Worm (Caenorhabditis elegans) whole organism, young adult: Measurements from ENCODE around the gene srt-29.

ENCODE experiments used
- F10E7.11 ChIP-seq: sonication (generic microtip); optimal IDR thresholded peaks from 2 replicates; lab custom pipeline; 2017; ENCODE audit warnings: mild to moderate bottlenecking, missing genetic modification characterization, moderate library complexity, missing compliant biosample characterization
- F49E8.2 ChIP-seq: sonication (generic microtip); optimal IDR thresholded peaks from 3 replicates; lab custom pipeline; 2017; ENCODE audit warnings: missing genetic modification characterization, mild to moderate bottlenecking, missing compliant biosample characterization, antibody characterized with exemption, moderate library complexity; ENCODE audit not compliant: insufficient read depth
- ama-1 ChIP-seq, 3 experiments: fragments of 150-350 bp in 1 of 3; sonication (generic microtip) in 2 of 3; optimal IDR thresholded peaks; 2 replicates each; lab custom pipeline; 2014 to 2018; ENCODE audit warnings: missing biosample characterization in 2 of 3, missing genetic modification characterization in 2 of 3, missing genetic modification reagents in 2 of 3
- dpl-1 ChIP-seq: fragments of 150-350 bp; optimal IDR thresholded peaks from 2 replicates; lab custom pipeline; 2014; ENCODE audit warnings: missing biosample characterization, missing genetic modification reagents, missing genetic modification characterization
- efl-1 ChIP-seq: fragments of 150-350 bp; optimal IDR thresholded peaks from 2 replicates; lab custom pipeline; 2014; ENCODE audit warnings: missing biosample characterization, missing genetic modification reagents, missing genetic modification characterization
- fkh-3 ChIP-seq: sonication (generic microtip); optimal IDR thresholded peaks from 2 replicates; lab custom pipeline; 2016; ENCODE audit warnings: mild to moderate bottlenecking, missing genetic modification characterization, missing compliant biosample characterization
- mxl-1 ChIP-seq: sonication (generic microtip); optimal IDR thresholded peaks from 2 replicates; lab custom pipeline; 2016; ENCODE audit warnings: missing genetic modification characterization, missing compliant biosample characterization
- nfya-1 ChIP-seq: sonication (generic microtip); optimal IDR thresholded peaks from 2 replicates; lab custom pipeline; 2017; ENCODE audit warnings: antibody characterized with exemption, missing compliant biosample characterization, missing genetic modification characterization, borderline replicate concordance; ENCODE audit not compliant: insufficient read depth
- nhr-179 ChIP-seq: sonication (generic microtip); optimal IDR thresholded peaks from 2 replicates; lab custom pipeline; 2016; ENCODE audit warnings: mild to moderate bottlenecking, missing genetic modification characterization, missing compliant biosample characterization
- tlf-1 ChIP-seq: fragments of 200-800 bp; sonication (Bioruptor generic); optimal IDR thresholded peaks from 2 replicates; lab custom pipeline; 2018; ENCODE audit warnings: mild to moderate bottlenecking, missing genetic modification characterization, missing compliant biosample characterization
- unc-130 ChIP-seq: sonication (generic microtip); optimal IDR thresholded peaks from 2 replicates; lab custom pipeline; 2016; ENCODE audit warnings: missing genetic modification reagents, missing genetic modification characterization, missing compliant biosample characterization
- zim-3 ChIP-seq: sonication (generic microtip); optimal IDR thresholded peaks from 2 replicates; lab custom pipeline; 2017; ENCODE audit warnings: mild to moderate bottlenecking, missing genetic modification characterization, moderate library complexity, missing compliant biosample characterization
- ztf-6 ChIP-seq: fragments of 200-800 bp; sonication (Bioruptor generic); IDR thresholded peaks from 2 replicates; pipeline ENCODE4 v1.3.6; 2022; ENCODE audit warnings: missing genetic modification reagents, missing genetic modification characterization, missing compliant biosample characterization

DNA sequence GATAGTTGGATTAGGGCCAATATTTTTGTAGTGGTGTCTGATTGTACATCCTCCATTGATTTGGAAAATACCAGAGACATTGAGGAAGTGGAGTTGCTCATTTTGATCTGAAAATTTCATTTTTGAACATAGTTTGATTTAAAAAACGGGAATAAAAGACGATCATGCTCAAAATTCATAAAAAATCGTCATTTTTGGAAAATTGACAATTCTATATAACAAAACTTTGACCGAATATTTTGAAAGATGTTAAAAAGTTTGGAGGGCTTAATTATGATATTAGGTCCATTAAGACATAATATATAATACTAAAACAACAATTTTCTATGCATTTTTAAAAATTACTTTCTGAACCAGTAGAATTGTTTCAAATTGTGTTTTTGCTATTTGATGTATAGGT lies 40.5 kb upstream of the srt-29 start, which contains the start of gene srg-58:
- TF ChIP-seq efl-1 (no peak), zim-3 (no peak), ztf-6 (GFP tag; lab: Robert Waterston, UW) (no peak), tlf-1 (no peak), ama-1 (optimal IDR thresholded peaks at IDR 0.05; lab: Kevin White, UChicago) (no peak), ama-1 (GFP tag; optimal IDR thresholded peaks at IDR 0.05; lab: Kevin White, UChicago) (no peak), mxl-1 (no peak), nhr-179 (no peak), dpl-1 (GFP tag; lab: Kevin White, UChicago) (no peak), nfya-1 (no peak), F10E7.11 (tag; lab: Kevin White, UChicago) (no peak), fkh-3 (tag; lab: Kevin White, UChicago) (no peak), unc-130 (GFP tag; lab: Kevin White, UChicago) (no peak), F49E8.2 (tag; lab: Kevin White, UChicago) (no peak)
